Worm (Caenorhabditis elegans): Measurements from ENCODE around the gene asp-6.

ce11 chrV:8230056-8230455 lies 38.7 kb downstream of the asp-6 start:
- TF ChIP-seq flt-1 (GFP tag; IDR thresholded peaks at IDR 0.05) (peak; percentile 60; the same call in 1 of the 2 replicates), ref-1 (GFP tag; conservative IDR thresholded peaks at IDR 0.05) (no peak), ztf-23 (GFP tag; IDR thresholded peaks at IDR 0.05) (peak; percentile 70; the same call in 1 of the 2 replicates)

All from whole organism, midembryonic.